Fruit fly (Drosophila melanogaster) whole organism, embryonic: ENCODE data around the gene CG9133.
A peak's percentile ranks its signal among the peaks of the same experiment; 100 is the strongest.

Source experiments
- Aef1 ChIP-seq: fragments of 200-800 bp; sonication (Bioruptor generic); IDR thresholded peaks from 3 replicates; pipeline ENCODE4 v1.3.6; 2022; ENCODE audit warnings: missing biosample characterization, missing genetic modification characterization
- BEAF-32 ChIP-seq: fragments of 200-800 bp; sonication (Bioruptor generic); optimal IDR thresholded peaks from 3 replicates; lab custom pipeline; 2017; ENCODE audit warnings: missing biosample characterization, missing genetic modification characterization, mild to moderate bottlenecking, moderate library complexity, missing genetic modification reagents
- CG10959 ChIP-seq: fragments of 200-800 bp; sonication (Bioruptor generic); IDR thresholded peaks from 2 replicates; pipeline ENCODE4 v1.3.6; 2022; ENCODE audit warnings: missing biosample characterization, missing genetic modification characterization
- CG11695 ChIP-seq: fragments of 200-800 bp; sonication (Bioruptor generic); IDR thresholded peaks from 3 replicates; pipeline ENCODE4 v1.3.6; 2022; ENCODE audit warnings: missing biosample characterization, missing genetic modification characterization
- CG1233 ChIP-seq: fragments of 200-800 bp; sonication (Bioruptor generic); optimal IDR thresholded peaks from 4 replicates; lab custom pipeline; 2018; ENCODE audit warnings: missing biosample characterization, mild to moderate bottlenecking, missing genetic modification characterization
- CG13287 ChIP-seq: fragments of 200-800 bp; sonication (Bioruptor generic); IDR thresholded peaks from 2 replicates; pipeline ENCODE4 v1.3.6; 2022; ENCODE audit warnings: missing biosample characterization, missing genetic modification characterization; ENCODE audit not compliant: partially characterized antibody
- CG14860 ChIP-seq: fragments of 200-800 bp; sonication (Bioruptor generic); IDR thresholded peaks from 3 replicates; pipeline ENCODE4 v1.3.6; 2022; ENCODE audit warnings: missing biosample characterization, missing genetic modification characterization; ENCODE audit not compliant: partially characterized antibody
- CG15601 ChIP-seq: fragments of 200-800 bp; sonication (Bioruptor generic); optimal IDR thresholded peaks from 3 replicates; lab custom pipeline; 2019; ENCODE audit warnings: missing biosample characterization, mild to moderate bottlenecking, missing genetic modification characterization, moderate library complexity
- CG1603 ChIP-seq: fragments of 200-800 bp; sonication (Bioruptor generic); optimal IDR thresholded peaks from 2 replicates; lab custom pipeline; 2019; ENCODE audit warnings: missing biosample characterization, mild to moderate bottlenecking, missing genetic modification characterization, moderate library complexity
- CG17361 ChIP-seq: fragments of 200-800 bp; sonication (Bioruptor generic); IDR thresholded peaks from 3 replicates; pipeline ENCODE4 v1.3.6; 2022; ENCODE audit warnings: missing biosample characterization, missing genetic modification characterization
- CG18262 ChIP-seq: fragments of 200-800 bp; optimal IDR thresholded peaks from 3 replicates; lab custom pipeline; 2019; ENCODE audit warnings: missing biosample characterization, mild to moderate bottlenecking, missing genetic modification characterization, moderate library complexity
- CG2678 ChIP-seq: fragments of 200-800 bp; sonication (Bioruptor generic); optimal IDR thresholded peaks from 3 replicates; lab custom pipeline; 2019; ENCODE audit warnings: missing biosample characterization, mild to moderate bottlenecking, missing genetic modification characterization, moderate library complexity
- CG2712 ChIP-seq: fragments of 200-800 bp; optimal IDR thresholded peaks from 3 replicates; lab custom pipeline; 2019; ENCODE audit warnings: missing biosample characterization, mild to moderate bottlenecking, missing genetic modification characterization, moderate library complexity
- CG2875 ChIP-seq: fragments of 200-800 bp; sonication (Bioruptor generic); optimal IDR thresholded peaks from 2 replicates; lab custom pipeline; 2017; ENCODE audit warnings: missing biosample characterization, mild to moderate bottlenecking, missing genetic modification characterization, missing genetic modification reagents
- CG30403 ChIP-seq: fragments of 200-800 bp; sonication (Bioruptor generic); optimal IDR thresholded peaks from 3 replicates; lab custom pipeline; 2016; ENCODE audit warnings: missing biosample characterization, missing genetic modification characterization
- CG34224 ChIP-seq: fragments of 200-800 bp; sonication (Bioruptor generic); IDR thresholded peaks from 3 replicates; pipeline ENCODE4 v1.3.6; 2022; ENCODE audit warnings: missing biosample characterization, missing genetic modification characterization; ENCODE audit not compliant: partially characterized antibody
- CG4404 ChIP-seq: fragments of 200-800 bp; sonication (Bioruptor generic); IDR thresholded peaks from 2 replicates; pipeline ENCODE4 v1.3.6; 2022; ENCODE audit warnings: missing biosample characterization, missing genetic modification characterization
- CG4820 ChIP-seq: fragments of 200-800 bp; sonication (Bioruptor generic); optimal IDR thresholded peaks from 3 replicates; lab custom pipeline; 2016; ENCODE audit warnings: missing biosample characterization, missing genetic modification characterization
- Camta ChIP-seq: fragments of 200-800 bp; sonication (Bioruptor generic); optimal IDR thresholded peaks from 2 replicates; lab custom pipeline; 2016; ENCODE audit warnings: missing biosample characterization, missing genetic modification characterization
- D ChIP-seq, 2 experiments: fragments of 200-800 bp in 1 of 2; fragments of >200 bp in 1 of 2; sonication (Bioruptor generic) in 1 of 2; optimal IDR thresholded peaks; 2 replicates in 1 of 2; 3 replicates in 1 of 2; lab custom pipeline; 2017; ENCODE audit warnings: mild to moderate bottlenecking in 1 of 2, missing biosample characterization in 1 of 2, missing genetic modification characterization in 1 of 2, missing genetic modification reagents in 1 of 2
- D19A ChIP-seq: fragments of 200-800 bp; optimal IDR thresholded peaks from 3 replicates; lab custom pipeline; 2019; ENCODE audit warnings: missing biosample characterization, mild to moderate bottlenecking, missing genetic modification characterization, moderate library complexity
- Fer3 ChIP-seq: fragments of 200-800 bp; sonication (Bioruptor generic); optimal IDR thresholded peaks from 2 replicates; lab custom pipeline; 2018; ENCODE audit warnings: missing biosample characterization, mild to moderate bottlenecking, missing genetic modification characterization, moderate library complexity
- Med ChIP-seq: fragments of 200-800 bp; sonication (Bioruptor generic); peaks from one replicate; lab custom pipeline; 2016; ENCODE audit warnings: missing biosample characterization, missing genetic modification characterization, mild to moderate bottlenecking, inconsistent platforms, moderate library complexity
- NK7.1 ChIP-seq: fragments of 200-800 bp; sonication (Bioruptor generic); optimal IDR thresholded peaks from 3 replicates; lab custom pipeline; 2016; ENCODE audit warnings: missing biosample characterization, missing genetic modification characterization
- NfI ChIP-seq: fragments of 200-800 bp; sonication (Bioruptor generic); optimal IDR thresholded peaks from 3 replicates; lab custom pipeline; 2018; ENCODE audit warnings: missing biosample characterization, mild to moderate bottlenecking, missing genetic modification characterization, moderate library complexity
- Rx ChIP-seq: fragments of 200-800 bp; sonication (Bioruptor generic); IDR thresholded peaks from 2 replicates; pipeline ENCODE4 v1.3.6; 2022; ENCODE audit warnings: missing biosample characterization, missing genetic modification characterization
- Xbp1 ChIP-seq: fragments of 200-800 bp; sonication (Bioruptor generic); optimal IDR thresholded peaks from 3 replicates; lab custom pipeline; 2016; ENCODE audit warnings: missing biosample characterization, mild to moderate bottlenecking, missing genetic modification characterization
- bowl ChIP-seq: fragments of 200-800 bp; sonication (Bioruptor generic); IDR thresholded peaks from 2 replicates; pipeline ENCODE4 v1.3.6; 2022; ENCODE audit warnings: missing biosample characterization, missing genetic modification characterization
- chm ChIP-seq: fragments of 200-800 bp; sonication (Bioruptor generic); IDR thresholded peaks from 2 replicates; pipeline ENCODE4 v1.3.6; 2022; ENCODE audit warnings: missing biosample characterization, missing genetic modification characterization
- crol ChIP-seq: fragments of 200-800 bp; sonication (Bioruptor generic); IDR thresholded peaks from 2 replicates; pipeline ENCODE4 v1.3.6; 2022; ENCODE audit warnings: missing biosample characterization, missing genetic modification characterization
- dimm ChIP-seq: fragments of 200-800 bp; sonication (Bioruptor generic); IDR thresholded peaks from 2 replicates; pipeline ENCODE4 v1.3.6; 2022; ENCODE audit warnings: missing biosample characterization, missing genetic modification characterization
- fd64A ChIP-seq: fragments of 200-800 bp; sonication (Bioruptor generic); optimal IDR thresholded peaks from 3 replicates; lab custom pipeline; 2018; ENCODE audit warnings: missing biosample characterization, mild to moderate bottlenecking, missing genetic modification characterization
- gem ChIP-seq: fragments of 200-800 bp; sonication (Bioruptor generic); optimal IDR thresholded peaks from 2 replicates; lab custom pipeline; 2019; ENCODE audit warnings: missing biosample characterization, mild to moderate bottlenecking, missing genetic modification characterization, moderate library complexity
- grau ChIP-seq: fragments of 200-800 bp; optimal IDR thresholded peaks from 3 replicates; lab custom pipeline; 2019; ENCODE audit warnings: missing biosample characterization, mild to moderate bottlenecking, missing genetic modification characterization, moderate library complexity
- hkb ChIP-seq, 2 experiments: fragments of 200-800 bp in 1 of 2; fragments of >200 bp in 1 of 2; sonication (Bioruptor generic) in 1 of 2; IDR thresholded peaks in 1 of 2; optimal IDR thresholded peaks in 1 of 2; 2 replicates each; pipeline versions ENCODE4 v1.3.6 to Lab custom; 2017 to 2022; ENCODE audit warnings: missing biosample characterization in 1 of 2, missing genetic modification characterization in 1 of 2
- ind ChIP-seq: fragments of 200-800 bp; sonication (Bioruptor generic); optimal IDR thresholded peaks from 3 replicates; lab custom pipeline; 2016; ENCODE audit warnings: missing biosample characterization, missing genetic modification characterization
- jing ChIP-seq: fragments of 200-800 bp; sonication (Bioruptor generic); optimal IDR thresholded peaks from 2 replicates; lab custom pipeline; 2018; ENCODE audit warnings: missing biosample characterization, mild to moderate bottlenecking, missing genetic modification characterization
- ken ChIP-seq: fragments of 200-800 bp; sonication (Bioruptor generic); IDR thresholded peaks from 3 replicates; pipeline ENCODE4 v1.3.6; 2022; ENCODE audit warnings: missing biosample characterization, missing genetic modification characterization
- pan ChIP-seq, 4 experiments: fragments of >200 bp in 3 of 4; fragments of 200-800 bp in 1 of 4; sonication (Bioruptor generic) in 1 of 4; optimal IDR thresholded peaks in 3 of 4; IDR thresholded peaks in 1 of 4; 2 replicates each; pipeline versions ENCODE4 v1.3.6 to Lab custom; 2017 to 2022; ENCODE audit warnings: missing biosample characterization in 2 of 4, missing genetic modification characterization in 2 of 4, mixed read lengths in 1 of 4
- pfk ChIP-seq: fragments of 200-800 bp; sonication (Bioruptor generic); optimal IDR thresholded peaks from 2 replicates; lab custom pipeline; 2018; ENCODE audit warnings: missing biosample characterization, mild to moderate bottlenecking, missing genetic modification characterization, moderate library complexity
- pho ChIP-seq: fragments of 200-800 bp; sonication (Bioruptor generic); optimal IDR thresholded peaks from 2 replicates; lab custom pipeline; 2016; ENCODE audit warnings: missing biosample characterization, missing genetic modification characterization
- repo ChIP-seq: fragments of 200-800 bp; sonication (Bioruptor generic); optimal IDR thresholded peaks from 2 replicates; lab custom pipeline; 2016; ENCODE audit warnings: missing biosample characterization, missing genetic modification characterization
- ssp ChIP-seq: fragments of 200-800 bp; sonication (Bioruptor generic); IDR thresholded peaks from 2 replicates; pipeline ENCODE4 v1.3.6; 2022; ENCODE audit warnings: missing biosample characterization, missing genetic modification characterization
- stc ChIP-seq: fragments of 200-800 bp; sonication (Bioruptor generic); IDR thresholded peaks from 2 replicates; pipeline ENCODE4 v1.3.6; 2022; ENCODE audit warnings: missing biosample characterization, missing genetic modification characterization
- tap ChIP-seq: fragments of 200-800 bp; optimal IDR thresholded peaks from 3 replicates; lab custom pipeline; 2019; ENCODE audit warnings: missing biosample characterization, mild to moderate bottlenecking, missing genetic modification characterization, moderate library complexity
- tx ChIP-seq: fragments of 200-800 bp; sonication (Bioruptor generic); optimal IDR thresholded peaks from 2 replicates; lab custom pipeline; 2016; ENCODE audit warnings: missing biosample characterization, missing genetic modification characterization
- unpg ChIP-seq: fragments of 200-800 bp; sonication (Bioruptor generic); optimal IDR thresholded peaks from 3 replicates; lab custom pipeline; 2018; ENCODE audit warnings: missing biosample characterization, mild to moderate bottlenecking, missing genetic modification characterization, moderate library complexity
- vnd ChIP-seq: fragments of 200-800 bp; sonication (Bioruptor generic); IDR thresholded peaks from 3 replicates; pipeline ENCODE4 v1.3.6; 2022; ENCODE audit warnings: missing biosample characterization, missing genetic modification characterization; ENCODE audit not compliant: partially characterized antibody

CG9133 gene

dm6 chr3L:1216460-1216859 is 35.4 kb upstream of the CG9133 start (continued):
- peak; percentile 68; the same call in 1 of the 2 replicates for TF ChIP-seq chm (GFP tag; lab: Robert Waterston, UW)
- TF ChIP-seq stc (GFP tag; lab: Robert Waterston, UW), result 0 out of 2 replicates have a peak, but pooled peaks have one; percentile 17
- 0 out of 2 replicates have a peak, but pooled peaks have one; percentile 8 for TF ChIP-seq CG4404 (GFP tag; lab: Robert Waterston, UW)
- TF ChIP-seq CG17361, result peak; percentile 43; the same call in 2 of the 3 replicates
- TF ChIP-seq fd64A (GFP tag; lab: Kevin White, UChicago), result no peak
- TF ChIP-seq gem (tag; lab: Kevin White, UChicago), result peak; percentile 65
- TF ChIP-seq ind (GFP tag; lab: Kevin White, UChicago), result peak; percentile 49
- TF ChIP-seq Xbp1 (GFP tag; lab: Kevin White, UChicago), result peak; percentile 36
- TF ChIP-seq Camta (GFP tag; lab: Kevin White, UChicago), result peak; percentile 12
- TF ChIP-seq Fer3, result peak; percentile 42
- TF ChIP-seq Med (GFP tag; lab: Kevin White, UChicago), result peak; percentile 73
- TF ChIP-seq pfk, result no peak
- peak; percentile 60 for TF ChIP-seq CG2678 (tag; lab: Kevin White, UChicago)
- no peak for TF ChIP-seq hkb (optimal IDR thresholded peaks at IDR 0.05; lab: Kevin White, UChicago)
- TF ChIP-seq hkb (GFP tag; IDR thresholded peaks at IDR 0.05; lab: Robert Waterston, UW), result peak; percentile 73; the same call in 1 of the 2 replicates
- TF ChIP-seq CG13287, result no peak
- TF ChIP-seq crol (GFP tag; lab: Robert Waterston, UW), result no peak
- TF ChIP-seq CG2712 (tag; lab: Kevin White, UChicago), result peak; percentile 64
- TF ChIP-seq repo (GFP tag; lab: Kevin White, UChicago), result peak; percentile 1
- TF ChIP-seq jing (GFP tag; lab: Kevin White, UChicago), result peak; percentile 28
- no peak for TF ChIP-seq pho (GFP tag; lab: Kevin White, UChicago)
- peak; percentile 45 for TF ChIP-seq CG30403
- peak; percentile 11; the same call in 1 of the 2 replicates for TF ChIP-seq Rx (GFP tag; lab: Robert Waterston, UW)
- no peak for TF ChIP-seq D (optimal IDR thresholded peaks at IDR 0.05; lab: Kevin White, UChicago)
- TF ChIP-seq D (GFP tag; optimal IDR thresholded peaks at IDR 0.05; lab: Kevin White, UChicago), result peak; percentile 48
- peak; percentile 44 for TF ChIP-seq grau (tag; lab: Kevin White, UChicago)
- TF ChIP-seq Aef1 (GFP tag; lab: Robert Waterston, UW), result 0 out of 3 replicates have a peak, but pooled peaks have one; percentile 25
- peak; percentile 63 for TF ChIP-seq CG4820 (GFP tag; lab: Kevin White, UChicago)
- no peak for TF ChIP-seq vnd (GFP tag; lab: Robert Waterston, UW)
- TF ChIP-seq CG18262, result peak; percentile 59
- TF ChIP-seq BEAF-32 (GFP tag; lab: Kevin White, UChicago), result no peak
- TF ChIP-seq CG14860 (GFP tag; lab: Robert Waterston, UW), result no peak
- peak; percentile 6 for TF ChIP-seq CG1233 (GFP tag; lab: Kevin White, UChicago)
- TF ChIP-seq NK7.1, result no peak
- TF ChIP-seq CG34224 (GFP tag; lab: Robert Waterston, UW), result no peak
- TF ChIP-seq dimm, result peak; percentile 33; the same call in 1 of the 2 replicates
- TF ChIP-seq pan (optimal IDR thresholded peaks at IDR 0.05; lab: Kevin White, UChicago), result no peak
- no peak for TF ChIP-seq pan (GFP tag; optimal IDR thresholded peaks at IDR 0.05 in 1 of 2, IDR thresholded peaks at IDR 0.05 in 1 of 2)
- peak; percentile 29 for TF ChIP-seq CG15601 (tag; lab: Kevin White, UChicago)
- TF ChIP-seq tap (tag; lab: Kevin White, UChicago), result peak; percentile 48
- TF ChIP-seq CG11695 (GFP tag; lab: Robert Waterston, UW), result peak; percentile 45; the same call in 1 of the 3 replicates
- TF ChIP-seq D19A, result peak; percentile 50
- peak; percentile 54 for TF ChIP-seq CG10959 (GFP tag; lab: Robert Waterston, UW)
- TF ChIP-seq CG2875 (GFP tag; lab: Kevin White, UChicago), result peak; percentile 43
- no peak for TF ChIP-seq bowl (GFP tag; lab: Robert Waterston, UW)
- TF ChIP-seq CG1603 (tag; lab: Kevin White, UChicago), result peak; percentile 73
- TF ChIP-seq tx (GFP tag; lab: Kevin White, UChicago), result no peak
- TF ChIP-seq unpg (GFP tag; lab: Kevin White, UChicago), result peak; percentile 58
- TF ChIP-seq ssp (GFP tag; lab: Robert Waterston, UW), result 0 out of 2 replicates have a peak, but pooled peaks have one; percentile 25
- TF ChIP-seq ken, result no peak
- TF ChIP-seq NfI (GFP tag; lab: Kevin White, UChicago), result peak; percentile 13
